In genomic region chrV:13608486-13608885, ce11 we compare ENCODE assay signal across 2 worm cellular contexts.
TF ChIP-seq lines count a peak whose summit lies in the region.

No protein-coding gene starts in this region.

TF ChIP-seq in whole organism, L1 larva, 84 proteins besides CTCF, POLR2A, EP300 and RAD21 (continued from another document):
- peak in 1 of 2 experiments; percentile 42 for TF ChIP-seq lin-35 (GFP tag; optimal IDR thresholded peaks at IDR 0.05; lab: Kevin White, UChicago)
- peak in 2 of 6 experiments; percentile 35 to 82 for TF ChIP-seq elt-3 (tag; optimal IDR thresholded peaks at IDR 0.05; lab: Kevin White, UChicago)

TF ChIP-seq in whole organism, L2 larva, 48 proteins besides CTCF, POLR2A, EP300 and RAD21 (continued from another document):
- no peak for TF ChIP-seq lsy-2 (tag; optimal IDR thresholded peaks at IDR 0.05; lab: Kevin White, UChicago)
- TF ChIP-seq nhr-25 (tag; optimal IDR thresholded peaks at IDR 0.05; lab: Kevin White, UChicago), result peak; percentile 36
- no peak for TF ChIP-seq nhr-21 (tag; optimal IDR thresholded peaks at IDR 0.05; lab: Kevin White, UChicago)
- no peak for TF ChIP-seq sem-4 (tag; optimal IDR thresholded peaks at IDR 0.05; lab: Kevin White, UChicago)
- TF ChIP-seq ztf-1 (GFP tag; conservative IDR thresholded peaks at IDR 0.05; lab: Robert Waterston, UW), result no peak
- no peak for TF ChIP-seq mbf-1 (tag; optimal IDR thresholded peaks at IDR 0.05; lab: Kevin White, UChicago)
- TF ChIP-seq nhr-77 (tag; optimal IDR thresholded peaks at IDR 0.05; lab: Kevin White, UChicago), result no peak
- no peak for TF ChIP-seq Y55F3AM.14 (GFP tag; optimal IDR thresholded peaks at IDR 0.05; lab: Kevin White, UChicago)
- no peak for TF ChIP-seq unc-62 (GFP tag; optimal IDR thresholded peaks at IDR 0.05; lab: Kevin White, UChicago)
- no peak for TF ChIP-seq unc-55 (GFP tag; optimal IDR thresholded peaks at IDR 0.05; lab: Kevin White, UChicago)
- TF ChIP-seq ceh-16 (tag; optimal IDR thresholded peaks at IDR 0.05; lab: Kevin White, UChicago), result no peak
- TF ChIP-seq nhr-237 (tag; optimal IDR thresholded peaks at IDR 0.05; lab: Kevin White, UChicago), result no peak
- TF ChIP-seq sma-3 (GFP tag; optimal IDR thresholded peaks at IDR 0.05; lab: Kevin White, UChicago), result peak; percentile 60
- TF ChIP-seq lin-11 (tag; optimal IDR thresholded peaks at IDR 0.05; lab: Kevin White, UChicago), result no peak
- no peak for TF ChIP-seq ceh-82 (tag; optimal IDR thresholded peaks at IDR 0.05; lab: Kevin White, UChicago)
- no peak for TF ChIP-seq R02D3.7 (tag; optimal IDR thresholded peaks at IDR 0.05; lab: Kevin White, UChicago)
- no peak for TF ChIP-seq ztf-4 (tag; optimal IDR thresholded peaks at IDR 0.05; lab: Kevin White, UChicago)
